Worm (Caenorhabditis elegans) whole organism, midembryonic: ENCODE results near the gene srbc-56.
"Not testable (repeated sequence)": the region's sequence is repeated elsewhere in the genome, so short reads cannot be mapped to it uniquely, and the experiment has no call there.

Experiments used
- T22C8.4 ChIP-seq: fragments of 200-800 bp; sonication (Bioruptor generic); IDR thresholded peaks from 2 replicates; pipeline ENCODE4 v1.3.6; 2022; ENCODE audit warnings: missing genetic modification characterization, missing compliant biosample characterization
- cog-1 ChIP-seq: sonication (generic microtip); optimal IDR thresholded peaks from 2 replicates; lab custom pipeline; 2016; ENCODE audit warnings: missing genetic modification characterization, missing compliant biosample characterization
- flt-1 ChIP-seq: fragments of 200-800 bp; sonication (Bioruptor generic); IDR thresholded peaks from 2 replicates; pipeline ENCODE4 v1.3.6; 2022; ENCODE audit warnings: missing genetic modification characterization, missing compliant biosample characterization
- klf-2 ChIP-seq: fragments of 200-800 bp; sonication (Bioruptor generic); conservative IDR thresholded peaks from 2 replicates; pipeline ENCODE4 v1.3.6; 2022; ENCODE audit warnings: missing genetic modification reagents, missing genetic modification characterization, missing compliant biosample characterization
- med-1 ChIP-seq: sonication (generic microtip); optimal IDR thresholded peaks from 2 replicates; lab custom pipeline; 2017; ENCODE audit warnings: missing genetic modification characterization, mild to moderate bottlenecking, missing compliant biosample characterization, antibody characterized with exemption, missing genetic modification reagents; ENCODE audit not compliant: insufficient read depth
- ref-1 ChIP-seq: fragments of 200-800 bp; sonication (Bioruptor generic); conservative IDR thresholded peaks from 2 replicates; pipeline ENCODE4 v1.3.6; 2022; ENCODE audit warnings: missing genetic modification reagents, missing genetic modification characterization, missing compliant biosample characterization
- tab-1 ChIP-seq: fragments of 200-800 bp; sonication (Bioruptor generic); IDR thresholded peaks from 2 replicates; pipeline ENCODE4 v1.3.6; 2022; ENCODE audit warnings: missing genetic modification characterization, missing compliant biosample characterization
- ztf-23 ChIP-seq: fragments of 200-800 bp; sonication (Bioruptor generic); IDR thresholded peaks from 2 replicates; pipeline ENCODE4 v1.3.6; 2022; ENCODE audit warnings: missing genetic modification reagents, missing genetic modification characterization, missing compliant biosample characterization
- ztf-29 ChIP-seq: fragments of 200-800 bp; sonication (Bioruptor generic); IDR thresholded peaks from 2 replicates; pipeline ENCODE4 v1.3.6; 2022; ENCODE audit warnings: missing genetic modification reagents, missing genetic modification characterization, missing compliant biosample characterization

- not testable (repeated sequence) for TF ChIP-seq ztf-23 (GFP tag; lab: Robert Waterston, UW); flt-1 (GFP tag; lab: Robert Waterston, UW); med-1 (GFP tag; lab: Kevin White, UChicago); ztf-29 (GFP tag; lab: Robert Waterston, UW); klf-2 (GFP tag; lab: Robert Waterston, UW); ref-1 (GFP tag; lab: Robert Waterston, UW); tab-1; cog-1 (tag; lab: Kevin White, UChicago); T22C8.4 (GFP tag; lab: Robert Waterston, UW)
These were observed 27.7 kb downstream of the srbc-56 start, which contains the start of gene T26E4.18 for ce11 chrV:15803748-15804147.
